Fruit fly (Drosophila melanogaster): ENCODE measurements around the gene CG14963.
A peak's percentile ranks its signal among the peaks of the same experiment; 100 is the strongest.

The CG14963 gene

dm6 chr3L:3127544-3127943 lies 44.8 kb downstream of the CG14963 start, which contains the start of gene promL (continued):
- TF ChIP-seq Eip74EF (GFP tag; optimal IDR thresholded peaks at IDR 0.05) (peak in 1 of 2 experiments; percentile 48), CHES-1-like (GFP tag; optimal IDR thresholded peaks at IDR 0.05) (peak; percentile 61), gem (tag; optimal IDR thresholded peaks at IDR 0.05) (peak; percentile 39), fru (optimal IDR thresholded peaks at IDR 0.05) (no peak), CG8765 (GFP tag; IDR thresholded peaks at IDR 0.05) (no peak), Drgx (GFP tag; IDR thresholded peaks at IDR 0.05) (no peak), HHEX (GFP tag; optimal IDR thresholded peaks at IDR 0.05) (peak; percentile 69), CG3995 (GFP tag; optimal IDR thresholded peaks at IDR 0.05) (peak; percentile 22), CG4424 (GFP tag; optimal IDR thresholded peaks at IDR 0.05) (peak; percentile 37), lab (GFP tag; optimal IDR thresholded peaks at IDR 0.05) (peak; percentile 81), disco-r (GFP tag; optimal IDR thresholded peaks at IDR 0.05) (peak; percentile 32), Hr3 (GFP tag; optimal IDR thresholded peaks at IDR 0.05) (no peak), kni (GFP tag; optimal IDR thresholded peaks at IDR 0.05) (peak; percentile 83), CG1792 (GFP tag; optimal IDR thresholded peaks at IDR 0.05) (no peak), chif (GFP tag; optimal IDR thresholded peaks at IDR 0.05) (peak; percentile 12 to 38), Oaz (GFP tag; IDR thresholded peaks at IDR 0.05) (no peak), cad (GFP tag; optimal IDR thresholded peaks at IDR 0.05) (no peak), z (GFP tag; IDR thresholded peaks at IDR 0.05) (no peak), sima (GFP tag; optimal IDR thresholded peaks at IDR 0.05) (no peak), C15 (GFP tag; IDR thresholded peaks at IDR 0.05) (no peak), Aef1 (GFP tag; IDR thresholded peaks at IDR 0.05) (no peak), CG18619 (GFP tag; optimal IDR thresholded peaks at IDR 0.05) (peak; percentile 64), da (GFP tag; optimal IDR thresholded peaks at IDR 0.05) (no peak), CG10321 (GFP tag; IDR thresholded peaks at IDR 0.05) (no peak), B-H1 (GFP tag; IDR thresholded peaks at IDR 0.05) (no peak), CG17385 (GFP tag; optimal IDR thresholded peaks at IDR 0.05) (peak; percentile 48), eve (GFP tag; optimal IDR thresholded peaks at IDR 0.05) (no peak), jing (GFP tag; optimal IDR thresholded peaks at IDR 0.05) (no peak), CG8359 (GFP tag; optimal IDR thresholded peaks at IDR 0.05; ENCODE audit: borderline replicate concordance) (no peak), YL-1 (GFP tag; optimal IDR thresholded peaks at IDR 0.05) (peak; percentile 90), Hmr (GFP tag; optimal IDR thresholded peaks at IDR 0.05) (peak; percentile 93), gro (GFP tag; optimal IDR thresholded peaks at IDR 0.05) (peak; percentile 77), Sox100B (GFP tag; optimal IDR thresholded peaks at IDR 0.05) (peak; percentile 18), sr (GFP tag; IDR thresholded peaks at IDR 0.05) (no peak), CG5953 (GFP tag; IDR thresholded peaks at IDR 0.05) (no peak), CG18599 (GFP tag; optimal IDR thresholded peaks at IDR 0.05) (peak; percentile 71), Dll (GFP tag; IDR thresholded peaks at IDR 0.05; ENCODE audit: partially characterized antibody) (no peak), NC2α (GFP tag; optimal IDR thresholded peaks at IDR 0.05) (no peak), CG31441 (GFP tag; IDR thresholded peaks at IDR 0.05) (peak; percentile 70), hth (optimal IDR thresholded peaks at IDR 0.05) (no peak), NK7.1 (GFP tag; optimal IDR thresholded peaks at IDR 0.05) (peak; percentile 71), Vsx1 (GFP tag; optimal IDR thresholded peaks at IDR 0.05) (peak; percentile 21), CG11696 (GFP tag; IDR thresholded peaks at IDR 0.05) (no peak), CG10147 (GFP tag; optimal IDR thresholded peaks at IDR 0.05) (peak; percentile 64), Scr (GFP tag; IDR thresholded peaks at IDR 0.05; ENCODE audit: partially characterized antibody) (peak; percentile 17; the same call in 1 of the 2 replicates), Dfd (GFP tag; optimal IDR thresholded peaks at IDR 0.05) (no peak), caup (GFP tag; optimal IDR thresholded peaks at IDR 0.05; ENCODE audit: severe bottlenecking) (peak; percentile 76), dm (GFP tag; optimal IDR thresholded peaks at IDR 0.05) (peak; percentile 53), H15 (GFP tag; IDR thresholded peaks at IDR 0.05) (no peak), Bteb2 (GFP tag; optimal IDR thresholded peaks at IDR 0.05) (peak; percentile 79), CG1233 (GFP tag; optimal IDR thresholded peaks at IDR 0.05) (peak; percentile 53), corto (GFP tag; optimal IDR thresholded peaks at IDR 0.05) (peak; percentile 34)
